Fruit fly (Drosophila melanogaster) whole organism, pupa: Measurements from ENCODE around the gene Pop4.
A peak's percentile ranks its signal among the peaks of the same experiment; 100 is the strongest.

Experiments
- CG10348 ChIP-seq: fragments of 200-800 bp; sonication (Bioruptor generic); IDR thresholded peaks from 2 replicates; pipeline ENCODE4 v1.3.6; 2022; ENCODE audit warnings: missing biosample characterization, missing genetic modification characterization
- CG12605 ChIP-seq: fragments of 200-800 bp; sonication (Bioruptor generic); IDR thresholded peaks from 2 replicates; pipeline ENCODE4 v1.3.6; 2022; ENCODE audit warnings: missing biosample characterization, missing genetic modification characterization
- CG13204 ChIP-seq: fragments of 200-800 bp; sonication (Bioruptor generic); optimal IDR thresholded peaks from 2 replicates; lab custom pipeline; 2018; ENCODE audit warnings: missing biosample characterization, mild to moderate bottlenecking, missing genetic modification characterization, moderate library complexity
- CG14655 ChIP-seq: fragments of 200-800 bp; sonication (Bioruptor generic); optimal IDR thresholded peaks from 3 replicates; lab custom pipeline; 2017; ENCODE audit warnings: mild to moderate bottlenecking, missing biosample characterization, missing genetic modification reagents, missing genetic modification characterization
- CG15710 ChIP-seq: fragments of 200-800 bp; sonication (Bioruptor generic); optimal IDR thresholded peaks from 2 replicates; lab custom pipeline; 2018; ENCODE audit warnings: missing biosample characterization, mild to moderate bottlenecking, missing genetic modification characterization, moderate library complexity
- CG17806 ChIP-seq: fragments of 200-800 bp; sonication (Bioruptor generic); optimal IDR thresholded peaks from 2 replicates; lab custom pipeline; 2018; ENCODE audit warnings: missing biosample characterization, mild to moderate bottlenecking, missing genetic modification characterization, moderate library complexity
- CG32121 ChIP-seq: fragments of 200-800 bp; sonication (Bioruptor generic); IDR thresholded peaks from 2 replicates; pipeline ENCODE4 v1.3.6; 2022; ENCODE audit warnings: missing biosample characterization, missing genetic modification characterization
- CG34367 ChIP-seq: fragments of 200-800 bp; sonication (Bioruptor generic); optimal IDR thresholded peaks from 2 replicates; lab custom pipeline; 2018; ENCODE audit warnings: missing biosample characterization, mild to moderate bottlenecking, missing genetic modification characterization
- CG4496 ChIP-seq: fragments of 200-800 bp; sonication (Bioruptor generic); IDR thresholded peaks from 3 replicates; pipeline ENCODE4 v1.3.6; 2022; ENCODE audit warnings: missing biosample characterization, missing genetic modification characterization
- CG8159 ChIP-seq: fragments of 200-800 bp; sonication (Bioruptor generic); optimal IDR thresholded peaks from 3 replicates; lab custom pipeline; 2018; ENCODE audit warnings: missing biosample characterization, mild to moderate bottlenecking, missing genetic modification characterization, moderate library complexity
- CG8301 ChIP-seq: fragments of 200-800 bp; sonication (Bioruptor generic); optimal IDR thresholded peaks from 2 replicates; lab custom pipeline; 2018; ENCODE audit warnings: missing biosample characterization, mild to moderate bottlenecking, missing genetic modification characterization
- CG9948 ChIP-seq: fragments of 200-800 bp; sonication (Bioruptor generic); optimal IDR thresholded peaks from 2 replicates; lab custom pipeline; 2018; ENCODE audit warnings: missing biosample characterization, mild to moderate bottlenecking, missing genetic modification characterization, moderate library complexity
- D1 ChIP-seq: fragments of 200-800 bp; sonication (Bioruptor generic); optimal IDR thresholded peaks from 2 replicates; lab custom pipeline; 2018; ENCODE audit warnings: missing biosample characterization, mild to moderate bottlenecking, missing genetic modification characterization, moderate library complexity
- EcR ChIP-seq: fragments of 200-800 bp; sonication (Bioruptor generic); optimal IDR thresholded peaks from 3 replicates; lab custom pipeline; 2019; ENCODE audit warnings: missing biosample characterization, missing genetic modification characterization, mild to moderate bottlenecking, moderate library complexity, missing genetic modification reagents
- Ets98B ChIP-seq: fragments of 200-800 bp; sonication (Bioruptor generic); IDR thresholded peaks from 2 replicates; pipeline ENCODE4 v1.3.6; 2022; ENCODE audit warnings: missing biosample characterization, missing genetic modification characterization
- Pif1A ChIP-seq: fragments of 200-800 bp; sonication (Bioruptor generic); optimal IDR thresholded peaks from 3 replicates; lab custom pipeline; 2016; ENCODE audit warnings: missing biosample characterization, missing genetic modification characterization
- Pif1B ChIP-seq: fragments of 200-800 bp; sonication (Bioruptor generic); optimal IDR thresholded peaks from 3 replicates; lab custom pipeline; 2016; ENCODE audit warnings: missing biosample characterization, missing genetic modification characterization
- Snoo ChIP-seq: fragments of 200-800 bp; sonication (Bioruptor generic); optimal IDR thresholded peaks from 3 replicates; lab custom pipeline; 2017; ENCODE audit warnings: missing biosample characterization, mild to moderate bottlenecking, missing genetic modification characterization, inconsistent platforms
- fd96Ca ChIP-seq: fragments of 200-800 bp; sonication (Bioruptor generic); IDR thresholded peaks from 3 replicates; pipeline ENCODE4 v1.3.6; 2022; ENCODE audit warnings: missing biosample characterization, missing genetic modification characterization
- gl ChIP-seq: fragments of 200-800 bp; sonication (Bioruptor generic); optimal IDR thresholded peaks from 2 replicates; lab custom pipeline; 2018; ENCODE audit warnings: missing biosample characterization, mild to moderate bottlenecking, missing genetic modification characterization
- rn ChIP-seq: fragments of 200-800 bp; sonication (Bioruptor generic); IDR thresholded peaks from 2 replicates; pipeline ENCODE4 v1.3.6; 2022; ENCODE audit warnings: missing biosample characterization, missing genetic modification characterization

Pop4 gene

dm6 chr3L:8013865-8014216 is 35.4 kb upstream of the Pop4 start:
- peak; percentile 62 for TF ChIP-seq CG9948
- peak; percentile 57 for TF ChIP-seq CG34367 (tag; lab: Kevin White, UChicago)
- no peak for TF ChIP-seq CG14655
- TF ChIP-seq Ets98B (GFP tag; lab: Robert Waterston, UW): no peak
- peak; percentile 81 for TF ChIP-seq CG12605
- TF ChIP-seq EcR: peak; percentile 98
- TF ChIP-seq CG32121 (GFP tag; lab: Robert Waterston, UW): no peak
- TF ChIP-seq CG8159 (tag; lab: Kevin White, UChicago): peak; percentile 75
- peak; percentile 74; the same call in 2 of the 3 replicates for TF ChIP-seq CG4496 (GFP tag; lab: Robert Waterston, UW)
- no peak for TF ChIP-seq CG8301 (tag; lab: Kevin White, UChicago)
- TF ChIP-seq rn (GFP tag; lab: Robert Waterston, UW): no peak; the same call in 1 of the 2 replicates
- peak; percentile 87 for TF ChIP-seq Pif1A (GFP tag; lab: Kevin White, UChicago)
- TF ChIP-seq CG10348 (GFP tag; lab: Robert Waterston, UW): no peak
- peak; percentile 71 for TF ChIP-seq CG15710 (tag; lab: Kevin White, UChicago)
- TF ChIP-seq gl (tag; lab: Kevin White, UChicago): peak; percentile 80
- TF ChIP-seq Snoo (tag; lab: Kevin White, UChicago): no peak
- peak; percentile 57 for TF ChIP-seq CG17806
- peak; percentile 9 for TF ChIP-seq D1
- TF ChIP-seq CG13204 (GFP tag; lab: Kevin White, UChicago): peak; percentile 66
- TF ChIP-seq fd96Ca (GFP tag; lab: Robert Waterston, UW): no peak
- peak; percentile 69 for TF ChIP-seq Pif1B (GFP tag; lab: Kevin White, UChicago)
- TF ChIP-seq, all 21 proteins: peak for 13

dm6 chr3L:8013001-8013864 is 34.8 kb upstream of the Pop4 start:
- no peak for TF ChIP-seq Pif1A (GFP tag; lab: Kevin White, UChicago)
- peak; percentile 60 for TF ChIP-seq CG9948
- no peak for TF ChIP-seq CG13204 (GFP tag; lab: Kevin White, UChicago)
- no peak for TF ChIP-seq rn (GFP tag; lab: Robert Waterston, UW)
- TF ChIP-seq CG15710 (tag; lab: Kevin White, UChicago): peak; percentile 40
- TF ChIP-seq CG34367 (tag; lab: Kevin White, UChicago): peak; percentile 53
- peak; percentile 9 for TF ChIP-seq Snoo (tag; lab: Kevin White, UChicago)
- TF ChIP-seq CG32121 (GFP tag; lab: Robert Waterston, UW): no peak
- TF ChIP-seq CG14655: peak; percentile 50
- TF ChIP-seq gl (tag; lab: Kevin White, UChicago): no peak
- TF ChIP-seq CG8301 (tag; lab: Kevin White, UChicago): peak; percentile 45
- peak; percentile 46 for TF ChIP-seq CG17806
- peak; percentile 72 for TF ChIP-seq CG8159 (tag; lab: Kevin White, UChicago)
- TF ChIP-seq CG4496 (GFP tag; lab: Robert Waterston, UW): no peak
- no peak for TF ChIP-seq CG12605

- TF ChIP-seq CG12605: no peak
- no peak for TF ChIP-seq Snoo (tag; lab: Kevin White, UChicago)
- TF ChIP-seq CG8301 (tag; lab: Kevin White, UChicago): no peak
- no peak for TF ChIP-seq CG9948
- no peak for TF ChIP-seq CG13204 (GFP tag; lab: Kevin White, UChicago)
- no peak for TF ChIP-seq CG34367 (tag; lab: Kevin White, UChicago)
- TF ChIP-seq Ets98B (GFP tag; lab: Robert Waterston, UW): peak; percentile 24; the same call in 1 of the 2 replicates
- no peak for TF ChIP-seq CG8159 (tag; lab: Kevin White, UChicago)
- no peak for TF ChIP-seq Pif1B (GFP tag; lab: Kevin White, UChicago)
- 0 out of 3 replicates have a peak, but pooled peaks have one; percentile 21 for TF ChIP-seq CG4496 (GFP tag; lab: Robert Waterston, UW)
- no peak for TF ChIP-seq CG32121 (GFP tag; lab: Robert Waterston, UW)
- TF ChIP-seq rn (GFP tag; lab: Robert Waterston, UW): no peak
Measured at dm6 chr3L:8005770-8006169, 27.3 kb upstream of the Pop4 start.

- no peak for TF ChIP-seq Pif1B (GFP tag; lab: Kevin White, UChicago)
- TF ChIP-seq Pif1A (GFP tag; lab: Kevin White, UChicago): no peak
- no peak for TF ChIP-seq Ets98B (GFP tag; lab: Robert Waterston, UW)
- TF ChIP-seq CG15710 (tag; lab: Kevin White, UChicago): no peak
- TF ChIP-seq CG32121 (GFP tag; lab: Robert Waterston, UW): no peak
- TF ChIP-seq CG12605: no peak
- TF ChIP-seq CG34367 (tag; lab: Kevin White, UChicago): no peak
Measured at dm6 chr3L:8001057-8001597, 22.7 kb upstream of the Pop4 start.

- TF ChIP-seq EcR (no peak), CG12605 (no peak), fd96Ca (GFP tag; lab: Robert Waterston, UW) (no peak), CG9948 (no peak), CG13204 (GFP tag; lab: Kevin White, UChicago) (no peak), CG17806 (no peak), D1 (no peak), CG4496 (GFP tag; lab: Robert Waterston, UW) (no peak)
- TF ChIP-seq, all 21 proteins: peak for 0
Measured at dm6 chr3L:7999933-8000332, 21.5 kb upstream of the Pop4 start.
